Fruit fly (Drosophila melanogaster): ENCODE data around the gene CG33710.

- TF ChIP-seq CG8478 (optimal IDR thresholded peaks at IDR 0.05) (no peak), CTCF (optimal IDR thresholded peaks at IDR 0.05) (no peak)
These were observed 46.3 kb downstream of the CG33710 start for dm6 chr3L:19906148-19906752.

All from S2 (cell line).